Fruit fly (Drosophila melanogaster) whole organism, prepupa: Measurements from ENCODE around the gene CG11755.

Experiments
- CG11294 ChIP-seq: fragments of 200-800 bp; sonication (Bioruptor generic); IDR thresholded peaks from 2 replicates; pipeline ENCODE4 v1.3.6; 2022; ENCODE audit warnings: missing biosample characterization, missing genetic modification characterization
- CG6792 ChIP-seq: fragments of 200-800 bp; sonication (Bioruptor generic); optimal IDR thresholded peaks from 3 replicates; lab custom pipeline; 2016; ENCODE audit warnings: missing biosample characterization, missing genetic modification characterization
- CG6854 ChIP-seq: fragments of 200-800 bp; sonication (Bioruptor generic); optimal IDR thresholded peaks from 2 replicates; lab custom pipeline; 2017; ENCODE audit warnings: missing biosample characterization, mild to moderate bottlenecking, missing genetic modification characterization
- CG7368 ChIP-seq: fragments of 200-800 bp; sonication (Bioruptor generic); optimal IDR thresholded peaks from 3 replicates; lab custom pipeline; 2016; ENCODE audit warnings: missing biosample characterization, missing genetic modification characterization
- Gug ChIP-seq: fragments of 200-800 bp; sonication (Bioruptor generic); IDR thresholded peaks from 2 replicates; pipeline ENCODE4 v1.3.6; 2022; ENCODE audit warnings: missing biosample characterization, missing genetic modification characterization
- Sox14 ChIP-seq: fragments of 200-800 bp; sonication (Bioruptor generic); optimal IDR thresholded peaks from 3 replicates; lab custom pipeline; 2016; ENCODE audit warnings: missing biosample characterization, missing genetic modification characterization

- no peak for TF ChIP-seq CG6792 (GFP tag; lab: Kevin White, UChicago)
- no peak for TF ChIP-seq Sox14 (GFP tag; lab: Kevin White, UChicago)
- no peak for TF ChIP-seq CG11294 (GFP tag; lab: Robert Waterston, UW)
- TF ChIP-seq CG7368 (GFP tag; lab: Kevin White, UChicago): no peak
- no peak for TF ChIP-seq CG6854 (GFP tag; lab: Kevin White, UChicago)
- TF ChIP-seq Gug (GFP tag; lab: Robert Waterston, UW): no peak
Measured at dm6 chr3R:8718356-8718755, 41.6 kb downstream of the CG11755 start, which contains the start of gene Cks85A.
